Worm (Caenorhabditis elegans): ENCODE measurements around the gene daf-9.

The daf-9 gene

DNA sequence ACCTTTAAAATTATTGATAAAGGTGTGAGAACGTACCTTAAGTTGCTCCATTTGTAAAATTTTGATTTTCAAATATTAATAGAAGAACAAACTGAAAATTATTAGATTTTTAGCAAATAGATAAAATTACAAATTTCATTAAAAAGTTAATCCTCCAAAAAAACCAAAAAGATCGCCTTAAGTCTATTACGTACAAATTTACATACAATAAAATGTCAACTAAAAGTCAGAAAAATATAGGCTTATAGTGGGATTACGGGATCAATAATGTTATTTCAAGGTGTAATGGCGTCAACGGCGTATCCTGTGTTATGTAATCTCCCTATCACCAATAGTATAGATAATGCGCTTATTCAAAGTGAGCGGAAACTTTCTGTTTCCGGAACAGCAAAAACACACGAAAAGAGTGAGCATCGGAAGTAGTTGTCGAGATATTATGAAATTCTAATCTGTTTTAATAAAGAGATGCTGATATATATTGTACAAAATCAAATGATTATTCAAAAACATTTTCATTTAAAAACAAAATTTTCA, 2.5 kb upstream of the daf-9 start, which contains the start of gene ceh-54:
ceh-54 (minus strand) TSS at position 51 of the 534 bp plus-strand sequence.
- TF ChIP-seq ceh-32 (tag; optimal IDR thresholded peaks at IDR 0.05; ENCODE audit: poor library complexity) = no peak
- TF ChIP-seq lin-1 (GFP tag; IDR thresholded peaks at IDR 0.05) = no peak
- no peak for TF ChIP-seq nhr-42 (GFP tag; IDR thresholded peaks at IDR 0.05)
- TF ChIP-seq zfp-3 (GFP tag; conservative IDR thresholded peaks at IDR 0.05) = no peak
- no peak for TF ChIP-seq set-16 (GFP tag; IDR thresholded peaks at IDR 0.05)
- no peak for TF ChIP-seq lin-38 (GFP tag; IDR thresholded peaks at IDR 0.05)
- TF ChIP-seq nhr-10 (tag; optimal IDR thresholded peaks at IDR 0.05) = no peak
- TF ChIP-seq nhr-28 (tag; optimal IDR thresholded peaks at IDR 0.05) = no peak

DNA sequence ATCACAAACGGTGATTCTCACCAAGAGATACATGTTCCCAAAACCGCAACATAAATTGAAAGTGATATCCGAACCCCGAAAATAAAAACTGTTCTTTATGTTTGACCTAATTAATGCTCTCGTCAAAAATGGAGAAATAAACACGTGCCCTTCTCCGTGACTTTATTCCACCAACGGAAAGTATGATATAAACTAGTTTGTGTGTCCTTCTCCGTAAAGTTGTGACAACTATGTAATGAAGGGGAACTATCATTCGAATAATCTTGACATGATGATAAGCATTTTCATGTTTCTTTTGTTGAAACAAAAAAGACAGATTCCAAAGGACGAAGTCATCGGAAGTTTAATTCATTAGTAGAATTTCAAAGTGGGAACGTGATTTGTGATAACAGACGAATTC, 4.8 kb downstream of the daf-9 start:
- TF ChIP-seq ceh-44 (GFP tag; IDR thresholded peaks at IDR 0.05) = no peak
- TF ChIP-seq unc-62 (GFP tag; optimal IDR thresholded peaks at IDR 0.05 in 1 of 2) = peak in 1 of 2 experiments; percentile 93
- TF ChIP-seq unc-62 (tag; optimal IDR thresholded peaks at IDR 0.05) = no peak
- no peak for TF ChIP-seq duxl-1 (tag; optimal IDR thresholded peaks at IDR 0.05; ENCODE audit: poor library complexity)
- peak in 1 of 2 experiments; percentile 57 for TF ChIP-seq lsy-2 (tag; optimal IDR thresholded peaks at IDR 0.05)
- no peak for TF ChIP-seq dmd-6 (GFP tag; IDR thresholded peaks at IDR 0.05)
- TF ChIP-seq nhr-28 (tag; optimal IDR thresholded peaks at IDR 0.05) = peak; percentile 58
- TF ChIP-seq madf-5 (GFP tag; IDR thresholded peaks at IDR 0.05) = no peak
- 0 out of 2 replicates have a peak, but pooled peaks have one; percentile 17 for TF ChIP-seq zfp-3 (GFP tag; conservative IDR thresholded peaks at IDR 0.05)
- no peak for TF ChIP-seq ces-1 (GFP tag; optimal IDR thresholded peaks at IDR 0.05)
- TF ChIP-seq nhr-42 (GFP tag; IDR thresholded peaks at IDR 0.05) = no peak
- TF ChIP-seq nhr-6 (tag; optimal IDR thresholded peaks at IDR 0.05) = peak; percentile 2
- no peak for TF ChIP-seq zip-2 (tag; optimal IDR thresholded peaks at IDR 0.05)
- TF ChIP-seq hlh-11 (tag; optimal IDR thresholded peaks at IDR 0.05) = peak; percentile 43
- peak; percentile 29 for TF ChIP-seq ama-1 (optimal IDR thresholded peaks at IDR 0.05)
- TF ChIP-seq ctbp-1 (GFP tag; IDR thresholded peaks at IDR 0.05) = no peak
- TF ChIP-seq ceh-82 (tag; optimal IDR thresholded peaks at IDR 0.05) = no peak
- TF ChIP-seq hlh-30 (tag; optimal IDR thresholded peaks at IDR 0.05; ENCODE audit: insufficient read depth) = peak; percentile 76
- no peak for TF ChIP-seq nhr-25 (tag; optimal IDR thresholded peaks at IDR 0.05; ENCODE audit: borderline replicate concordance, insufficient read depth)
- no peak for TF ChIP-seq lir-3 (tag; optimal IDR thresholded peaks at IDR 0.05)
- peak; percentile 79 for TF ChIP-seq aha-1 (tag)
- TF ChIP-seq dve-1 (tag; optimal IDR thresholded peaks at IDR 0.05; ENCODE audit: insufficient read depth) = peak; percentile 3
- peak in 1 of 2 experiments; percentile 48 for TF ChIP-seq mdl-1 (tag; optimal IDR thresholded peaks at IDR 0.05)
- TF ChIP-seq mxl-3 (GFP tag; optimal IDR thresholded peaks at IDR 0.05) = peak; percentile 66
- no peak for TF ChIP-seq attf-4 (tag; optimal IDR thresholded peaks at IDR 0.05)
- no peak for TF ChIP-seq F49E8.2 (tag; optimal IDR thresholded peaks at IDR 0.05; ENCODE audit: borderline replicate concordance)
- TF ChIP-seq mep-1 (tag; optimal IDR thresholded peaks at IDR 0.05) = peak; percentile 62

DNA sequence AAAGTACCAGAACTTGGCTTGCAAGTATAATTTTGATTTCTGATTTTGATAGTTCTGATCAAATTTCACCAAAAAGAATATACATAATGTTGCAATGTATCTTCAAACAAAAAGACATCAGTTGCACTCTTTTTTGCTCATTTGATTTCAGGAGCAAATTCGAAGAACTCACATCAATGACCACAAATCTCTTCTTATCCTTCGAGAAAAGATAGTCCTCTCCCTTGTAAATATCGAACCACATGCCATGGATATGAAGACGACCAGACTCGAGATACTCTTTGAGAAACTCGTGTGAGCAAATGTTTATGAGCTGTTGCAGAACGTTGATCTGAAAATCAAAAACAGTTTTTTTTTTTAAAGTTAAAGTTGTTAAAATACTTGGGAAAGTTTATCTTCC, 6.1 kb downstream of the daf-9 start:
- no peak for TF ChIP-seq dmd-9 (GFP tag; IDR thresholded peaks at IDR 0.05)
- TF ChIP-seq ceh-20 (GFP tag; IDR thresholded peaks at IDR 0.05) = no peak
- no peak for TF ChIP-seq spr-1 (tag; optimal IDR thresholded peaks at IDR 0.05)
- TF ChIP-seq daf-16 (GFP tag; optimal IDR thresholded peaks at IDR 0.05) = peak in 1 of 2 experiments; percentile 23
- no peak for TF ChIP-seq daf-16 (tag; optimal IDR thresholded peaks at IDR 0.05)
- TF ChIP-seq nhr-11 (tag; optimal IDR thresholded peaks at IDR 0.05) = peak; percentile 1
